Fruit fly (Drosophila melanogaster) whole organism, embryonic: ENCODE measurements around the gene Ir94d.

Source experiments
- CG10274 ChIP-seq: fragments of 200-800 bp; sonication (Bioruptor generic); optimal IDR thresholded peaks from 3 replicates; lab custom pipeline; 2017; ENCODE audit warnings: missing biosample characterization, mild to moderate bottlenecking, missing genetic modification characterization
- CG11085 ChIP-seq: fragments of 200-800 bp; sonication (Bioruptor generic); IDR thresholded peaks from 2 replicates; pipeline ENCODE4 v1.3.6; 2022; ENCODE audit warnings: missing biosample characterization, missing genetic modification characterization
- CG11247 ChIP-seq: fragments of 200-800 bp; sonication (Bioruptor generic); IDR thresholded peaks from 2 replicates; pipeline ENCODE4 v1.3.6; 2022; ENCODE audit warnings: missing biosample characterization, missing genetic modification characterization
- CG12155 ChIP-seq: fragments of 200-800 bp; sonication (Bioruptor generic); optimal IDR thresholded peaks from 3 replicates; lab custom pipeline; 2016; ENCODE audit warnings: missing biosample characterization, missing genetic modification characterization
- CG12219 ChIP-seq: fragments of 200-800 bp; sonication (Bioruptor generic); optimal IDR thresholded peaks from 3 replicates; lab custom pipeline; 2018; ENCODE audit warnings: missing biosample characterization, mild to moderate bottlenecking, missing genetic modification characterization
- CG14050 ChIP-seq: fragments of 200-800 bp; sonication (Bioruptor generic); IDR thresholded peaks from 3 replicates; pipeline ENCODE4 v1.3.6; 2022; ENCODE audit warnings: missing biosample characterization, missing genetic modification characterization
- CG16815 ChIP-seq: fragments of 200-800 bp; sonication (Bioruptor generic); optimal IDR thresholded peaks from 3 replicates; lab custom pipeline; 2017; ENCODE audit warnings: missing biosample characterization, mild to moderate bottlenecking, missing genetic modification characterization
- CG17359 ChIP-seq: fragments of 200-800 bp; sonication (Bioruptor generic); optimal IDR thresholded peaks from 3 replicates; lab custom pipeline; 2018; ENCODE audit warnings: missing biosample characterization, mild to moderate bottlenecking, missing genetic modification characterization, moderate library complexity
- CG2129 ChIP-seq: fragments of 200-800 bp; sonication (Bioruptor generic); IDR thresholded peaks from 2 replicates; pipeline ENCODE4 v1.3.6; 2022; ENCODE audit warnings: missing biosample characterization, missing genetic modification characterization; ENCODE audit not compliant: partially characterized antibody
- CG2202 ChIP-seq: fragments of 200-800 bp; sonication (Bioruptor generic); optimal IDR thresholded peaks from 2 replicates; lab custom pipeline; 2018; ENCODE audit warnings: missing biosample characterization, mild to moderate bottlenecking, missing genetic modification characterization
- CG2889 ChIP-seq: fragments of 200-800 bp; sonication (Bioruptor generic); IDR thresholded peaks from 3 replicates; pipeline ENCODE4 v1.3.6; 2022; ENCODE audit warnings: missing biosample characterization, missing genetic modification characterization
- CG3726 ChIP-seq: fragments of 200-800 bp; sonication (Bioruptor generic); IDR thresholded peaks from 3 replicates; pipeline ENCODE4, ENCODE4 v1.3.6; 2022; ENCODE audit warnings: missing biosample characterization, missing genetic modification characterization
- CG4360 ChIP-seq: fragments of 200-800 bp; sonication (Bioruptor generic); IDR thresholded peaks from 2 replicates; pipeline ENCODE4 v1.3.6; 2022; ENCODE audit warnings: missing biosample characterization, missing genetic modification characterization
- CG43689 ChIP-seq: fragments of 200-800 bp; sonication (Bioruptor generic); IDR thresholded peaks from 2 replicates; pipeline ENCODE4 v1.3.6; 2022; ENCODE audit warnings: missing biosample characterization, missing genetic modification characterization
- CG4730 ChIP-seq: fragments of 200-800 bp; sonication (Bioruptor generic); IDR thresholded peaks from 2 replicates; pipeline ENCODE4 v1.3.6; 2022; ENCODE audit warnings: missing biosample characterization, missing genetic modification characterization
- CG6683 ChIP-seq: fragments of 200-800 bp; sonication (Bioruptor generic); optimal IDR thresholded peaks from 2 replicates; lab custom pipeline; 2017; ENCODE audit warnings: missing biosample characterization, mild to moderate bottlenecking, missing genetic modification characterization, missing genetic modification reagents
- CG7556 ChIP-seq: fragments of 200-800 bp; sonication (Bioruptor generic); optimal IDR thresholded peaks from 2 replicates; lab custom pipeline; 2017; ENCODE audit warnings: missing biosample characterization, mild to moderate bottlenecking, missing genetic modification characterization
- CG7928 ChIP-seq: fragments of 200-800 bp; sonication (Bioruptor generic); optimal IDR thresholded peaks from 2 replicates; lab custom pipeline; 2017; ENCODE audit warnings: missing biosample characterization, mild to moderate bottlenecking, missing genetic modification characterization
- CG8388 ChIP-seq: fragments of 200-800 bp; sonication (Bioruptor generic); optimal IDR thresholded peaks from 2 replicates; lab custom pipeline; 2019; ENCODE audit warnings: missing biosample characterization, mild to moderate bottlenecking, missing genetic modification characterization, moderate library complexity
- CG8765 ChIP-seq: fragments of 200-800 bp; sonication (Bioruptor generic); IDR thresholded peaks from 2 replicates; pipeline ENCODE4 v1.3.6; 2022; ENCODE audit warnings: missing biosample characterization, missing genetic modification characterization
- CG9215 ChIP-seq: fragments of 200-800 bp; sonication (Bioruptor generic); IDR thresholded peaks from 2 replicates; pipeline ENCODE4 v1.3.6; 2022; ENCODE audit warnings: missing biosample characterization, missing genetic modification characterization
- CG9797 ChIP-seq: fragments of 200-800 bp; sonication (Bioruptor generic); optimal IDR thresholded peaks from 3 replicates; lab custom pipeline; 2018; ENCODE audit warnings: missing biosample characterization, mild to moderate bottlenecking, missing genetic modification characterization
- CG9876 ChIP-seq: fragments of 200-800 bp; sonication (Bioruptor generic); optimal IDR thresholded peaks from 2 replicates; lab custom pipeline; 2016; ENCODE audit warnings: missing biosample characterization, missing genetic modification characterization
- Camta ChIP-seq: fragments of 200-800 bp; sonication (Bioruptor generic); optimal IDR thresholded peaks from 2 replicates; lab custom pipeline; 2016; ENCODE audit warnings: missing biosample characterization, missing genetic modification characterization
- D19B ChIP-seq: fragments of 200-800 bp; sonication (Bioruptor generic); optimal IDR thresholded peaks from 2 replicates; lab custom pipeline; 2017; ENCODE audit warnings: missing biosample characterization, mild to moderate bottlenecking, missing genetic modification characterization
- Dad ChIP-seq: fragments of 200-800 bp; sonication (Bioruptor generic); optimal IDR thresholded peaks from 3 replicates; lab custom pipeline; 2016; ENCODE audit warnings: missing biosample characterization, missing genetic modification characterization
- Dll ChIP-seq: fragments of 200-800 bp; sonication (Bioruptor generic); IDR thresholded peaks from 4 replicates; pipeline ENCODE4 v1.3.6; 2022; ENCODE audit warnings: missing biosample characterization, missing genetic modification characterization; ENCODE audit not compliant: partially characterized antibody
- ERR ChIP-seq: fragments of 200-800 bp; sonication (Bioruptor generic); optimal IDR thresholded peaks from 2 replicates; lab custom pipeline; 2016; ENCODE audit warnings: missing biosample characterization, missing genetic modification characterization
- Ets65A ChIP-seq: fragments of 200-800 bp; sonication (Bioruptor generic); peaks from one replicate; lab custom pipeline; 2016; ENCODE audit warnings: missing biosample characterization, missing genetic modification characterization
- Hmr ChIP-seq: fragments of 200-800 bp; sonication (Bioruptor generic); optimal IDR thresholded peaks from 3 replicates; lab custom pipeline; 2017; ENCODE audit warnings: mild to moderate bottlenecking, missing biosample characterization, missing genetic modification reagents, missing genetic modification characterization
- Hr78 ChIP-seq, 2 experiments: fragments of 200-800 bp in 1 of 2; fragments of >200 bp in 1 of 2; sonication (Bioruptor generic) in 1 of 2; optimal IDR thresholded peaks; 2 replicates each; lab custom pipeline; 2017 to 2019; ENCODE audit warnings: missing biosample characterization in 2 of 2, missing genetic modification characterization in 2 of 2, mild to moderate bottlenecking in 1 of 2, moderate library complexity in 1 of 2
- NC2α ChIP-seq: fragments of 200-800 bp; sonication (Bioruptor generic); optimal IDR thresholded peaks from 2 replicates; lab custom pipeline; 2016; ENCODE audit warnings: missing biosample characterization, missing genetic modification characterization
- ab ChIP-seq: fragments of 200-800 bp; sonication (Bioruptor generic); optimal IDR thresholded peaks from 2 replicates; lab custom pipeline; 2016; ENCODE audit warnings: missing biosample characterization, missing genetic modification characterization
- al ChIP-seq: fragments of 200-800 bp; sonication (Bioruptor generic); IDR thresholded peaks from 2 replicates; pipeline ENCODE4 v1.3.6; 2022; ENCODE audit warnings: missing biosample characterization, missing genetic modification characterization
- aop ChIP-seq: fragments of 200-800 bp; sonication (Bioruptor generic); IDR thresholded peaks from 2 replicates; pipeline ENCODE4 v1.3.6; 2022; ENCODE audit warnings: missing biosample characterization, missing genetic modification characterization
- br ChIP-seq: fragments of >200 bp; optimal IDR thresholded peaks from 2 replicates; lab custom pipeline; 2017
- danr ChIP-seq: fragments of 200-800 bp; sonication (Bioruptor generic); IDR thresholded peaks from 2 replicates; pipeline ENCODE4 v1.3.6; 2022; ENCODE audit warnings: missing biosample characterization, missing genetic modification characterization
- gsb ChIP-seq: fragments of 200-800 bp; sonication (Bioruptor generic); IDR thresholded peaks from 2 replicates; pipeline ENCODE4 v1.3.6; 2022; ENCODE audit warnings: missing biosample characterization, missing genetic modification characterization
- gsb-n ChIP-seq: fragments of 200-800 bp; sonication (Bioruptor generic); optimal IDR thresholded peaks from 3 replicates; lab custom pipeline; 2018; ENCODE audit warnings: missing biosample characterization, mild to moderate bottlenecking, missing genetic modification characterization
- klu ChIP-seq: fragments of 200-800 bp; sonication (Bioruptor generic); IDR thresholded peaks from 2 replicates; pipeline ENCODE4 v1.3.6; 2022; ENCODE audit warnings: missing biosample characterization, missing genetic modification characterization
- lola ChIP-seq, 3 experiments: fragments of >200 bp in 2 of 3; fragments of 200-800 bp in 1 of 3; sonication (Bioruptor generic) in 1 of 3; optimal IDR thresholded peaks; 2 replicates each; lab custom pipeline; 2017 to 2019; ENCODE audit warnings: missing biosample characterization in 3 of 3, missing genetic modification characterization in 3 of 3, mild to moderate bottlenecking in 1 of 3, moderate library complexity in 1 of 3
- maf-S ChIP-seq: fragments of 200-800 bp; sonication (Bioruptor generic); optimal IDR thresholded peaks from 2 replicates; lab custom pipeline; 2016; ENCODE audit warnings: missing biosample characterization, missing genetic modification characterization
- odd ChIP-seq: fragments of 200-800 bp; sonication (Bioruptor generic); optimal IDR thresholded peaks from 2 replicates; lab custom pipeline; 2017; ENCODE audit warnings: missing biosample characterization, mild to moderate bottlenecking, missing genetic modification characterization
- pnt ChIP-seq: fragments of 200-800 bp; sonication (Bioruptor generic); optimal IDR thresholded peaks from 3 replicates; lab custom pipeline; 2016; ENCODE audit warnings: missing biosample characterization, missing genetic modification characterization
- psq ChIP-seq: fragments of 200-800 bp; sonication (Bioruptor generic); optimal IDR thresholded peaks from 2 replicates; lab custom pipeline; 2017; ENCODE audit warnings: missing biosample characterization, missing genetic modification characterization
- slbo ChIP-seq: fragments of 200-800 bp; sonication (Bioruptor generic); IDR thresholded peaks from 2 replicates; pipeline ENCODE4 v1.3.6; 2022; ENCODE audit warnings: missing biosample characterization, missing genetic modification characterization
- sna ChIP-seq: fragments of 200-800 bp; sonication (Bioruptor generic); IDR thresholded peaks from 2 replicates; pipeline ENCODE4 v1.3.6; 2022; ENCODE audit warnings: missing biosample characterization, missing genetic modification characterization; ENCODE audit not compliant: partially characterized antibody
- sqz ChIP-seq: fragments of 200-800 bp; sonication (Bioruptor generic); optimal IDR thresholded peaks from 3 replicates; lab custom pipeline; 2018; ENCODE audit warnings: missing biosample characterization, mild to moderate bottlenecking, missing genetic modification characterization
- stc ChIP-seq: fragments of 200-800 bp; sonication (Bioruptor generic); IDR thresholded peaks from 2 replicates; pipeline ENCODE4 v1.3.6; 2022; ENCODE audit warnings: missing biosample characterization, missing genetic modification characterization
- tgo ChIP-seq: fragments of 200-800 bp; sonication (Bioruptor generic); IDR thresholded peaks from 3 replicates; pipeline ENCODE4 v1.3.6; 2022; ENCODE audit warnings: missing biosample characterization, missing genetic modification characterization
- tll ChIP-seq, 2 experiments: fragments of 200-800 bp in 1 of 2; fragments of >200 bp in 1 of 2; sonication (Bioruptor generic) in 1 of 2; optimal IDR thresholded peaks; 2 replicates each; lab custom pipeline; 2017 to 2019; ENCODE audit warnings: missing biosample characterization in 2 of 2, missing genetic modification characterization in 2 of 2, mild to moderate bottlenecking in 1 of 2, moderate library complexity in 1 of 2
- vvl ChIP-seq: fragments of 200-800 bp; sonication (Bioruptor generic); IDR thresholded peaks from 2 replicates; pipeline ENCODE4 v1.3.6; 2022; ENCODE audit warnings: missing biosample characterization, missing genetic modification characterization

The Ir94d gene

dm6 chr3R:23358565-23359138 lies 44.0 kb upstream of the Ir94d start, which contains the start of gene RpS3 (continued):
- TF ChIP-seq vvl (GFP tag; lab: Robert Waterston, UW) (no peak), ERR (GFP tag; lab: Kevin White, UChicago) (no peak), sqz (GFP tag; lab: Kevin White, UChicago) (no peak), CG6683 (GFP tag; lab: Kevin White, UChicago) (no peak), D19B (no peak), CG12155 (GFP tag; lab: Kevin White, UChicago) (no peak), Ets65A (GFP tag; lab: Kevin White, UChicago) (no peak), CG11247 (GFP tag; lab: Robert Waterston, UW) (no peak), psq (GFP tag; lab: Kevin White, UChicago) (no peak), Hmr (GFP tag; lab: Kevin White, UChicago) (peak; percentile 57), gsb-n (tag; lab: Kevin White, UChicago) (no peak), gsb (GFP tag; lab: Robert Waterston, UW) (no peak), CG16815 (GFP tag; lab: Kevin White, UChicago) (no peak), ab (GFP tag; lab: Kevin White, UChicago) (no peak), al (GFP tag; lab: Robert Waterston, UW) (no peak), CG9215 (GFP tag; lab: Robert Waterston, UW) (no peak), CG4360 (peak; percentile 81), CG9876 (no peak), danr (GFP tag; lab: Robert Waterston, UW) (no peak), klu (GFP tag; lab: Robert Waterston, UW) (no peak), CG11085 (GFP tag; lab: Robert Waterston, UW) (no peak), odd (peak; percentile 39), stc (GFP tag; lab: Robert Waterston, UW) (peak; percentile 16; the same call in 1 of the 2 replicates), CG17359 (peak; percentile 22), maf-S (GFP tag; lab: Kevin White, UChicago) (no peak), CG43689 (GFP tag; lab: Robert Waterston, UW) (no peak), sna (GFP tag; lab: Robert Waterston, UW) (no peak), CG3726 (no peak), CG7556 (GFP tag; lab: Kevin White, UChicago) (no peak), CG2202 (tag; lab: Kevin White, UChicago) (no peak), tgo (no peak), br (no peak), CG2889 (no peak), Dad (GFP tag; lab: Kevin White, UChicago) (no peak), tll (GFP tag; optimal IDR thresholded peaks at IDR 0.05; lab: Kevin White, UChicago) (no peak), CG4730 (GFP tag; lab: Robert Waterston, UW) (no peak), Hr78 (GFP tag; optimal IDR thresholded peaks at IDR 0.05; lab: Kevin White, UChicago) (no peak), CG10274 (GFP tag; lab: Kevin White, UChicago) (no peak), CG8765 (no peak), aop (no peak), CG7928 (GFP tag; lab: Kevin White, UChicago) (no peak), CG8388 (GFP tag; lab: Kevin White, UChicago) (peak; percentile 14), slbo (no peak), CG2129 (no peak), CG12219 (GFP tag; lab: Kevin White, UChicago) (peak; percentile 25), Dll (0 out of 4 replicates have a peak, but pooled peaks have one; percentile 29), pnt (GFP tag; lab: Kevin White, UChicago) (no peak), NC2α (GFP tag; lab: Kevin White, UChicago) (no peak), lola (GFP tag; optimal IDR thresholded peaks at IDR 0.05; lab: Kevin White, UChicago) (peak in 1 of 3 experiments; percentile 24), CG9797 (GFP tag; lab: Kevin White, UChicago) (peak; percentile 83), Camta (GFP tag; lab: Kevin White, UChicago) (peak; percentile 1), CG14050 (GFP tag; lab: Robert Waterston, UW) (no peak)
